Fruit fly (Drosophila melanogaster): ENCODE results near the gene Rph.

The Rph gene

DNA sequence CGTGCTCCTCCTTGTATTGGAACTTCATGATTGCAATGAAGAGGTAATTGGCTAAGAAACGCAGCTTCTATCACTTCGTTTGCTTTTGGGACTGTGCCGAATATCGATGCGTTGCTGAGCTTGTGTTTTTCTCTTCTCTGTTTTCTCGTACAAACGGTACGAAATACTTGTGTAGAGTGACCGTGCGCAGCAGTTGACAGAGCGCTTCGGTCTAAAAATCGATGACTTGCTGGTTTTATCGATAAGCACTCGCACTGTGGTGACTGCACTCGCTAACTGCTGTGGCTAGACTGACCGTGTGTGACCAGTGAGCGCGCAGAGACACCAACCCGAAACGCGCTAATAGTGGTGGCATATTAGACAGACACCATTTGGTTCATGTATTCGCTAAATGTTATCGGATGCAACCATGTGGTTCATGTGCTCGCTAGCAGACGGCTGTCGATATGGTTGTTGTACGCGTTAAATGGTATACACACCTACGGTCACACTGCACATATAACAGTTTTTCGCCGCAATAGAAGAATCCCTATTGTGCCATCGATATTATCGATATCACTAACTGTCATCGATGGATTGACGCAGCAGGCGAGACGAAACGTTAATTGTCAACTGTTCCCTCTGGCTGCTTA lies 10.7 kb upstream of the Rph start, which contains the start of the genes Atg8a and BTBD9 (continued):
- TF ChIP-seq eyg (GFP tag; optimal IDR thresholded peaks at IDR 0.05) (no peak), Neu2 (GFP tag; optimal IDR thresholded peaks at IDR 0.05; ENCODE audit: borderline replicate concordance) (no peak), CG14014 (GFP tag; IDR thresholded peaks at IDR 0.05) (no peak), CkIIα-i1 (GFP tag; IDR thresholded peaks at IDR 0.05) (peak; percentile 34; the same call in 1 of the 2 replicates), cg (GFP tag; optimal IDR thresholded peaks at IDR 0.05) (no peak), CG18476 (GFP tag; optimal IDR thresholded peaks at IDR 0.05) (no peak), CG14710 (tag; optimal IDR thresholded peaks at IDR 0.05) (peak; percentile 83), H2.0 (GFP tag; IDR thresholded peaks at IDR 0.05) (peak; percentile 5; the same call in 1 of the 2 replicates), CG8281 (tag; optimal IDR thresholded peaks at IDR 0.05) (no peak), CG9932 (GFP tag; IDR thresholded peaks at IDR 0.05) (peak; percentile 66), ac (GFP tag; optimal IDR thresholded peaks at IDR 0.05) (no peak), CG15514 (GFP tag; optimal IDR thresholded peaks at IDR 0.05) (peak; percentile 88), CG3163 (GFP tag; optimal IDR thresholded peaks at IDR 0.05) (peak; percentile 69), Stat92E (GFP tag; optimal IDR thresholded peaks at IDR 0.05) (peak in 1 of 3 experiments; percentile 68), zen2 (GFP tag; IDR thresholded peaks at IDR 0.05; ENCODE audit: partially characterized antibody) (peak; percentile 75; the same call in 1 of the 3 replicates), rib (GFP tag; IDR thresholded peaks at IDR 0.05) (no peak), pzg (GFP tag; optimal IDR thresholded peaks at IDR 0.05) (peak; percentile 100), amos (GFP tag; IDR thresholded peaks at IDR 0.05; ENCODE audit: partially characterized antibody) (peak; percentile 79), bsh (GFP tag; optimal IDR thresholded peaks at IDR 0.05) (no peak), CG1832 (GFP tag; optimal IDR thresholded peaks at IDR 0.05) (no peak), CG12104 (GFP tag; optimal IDR thresholded peaks at IDR 0.05) (no peak), nerfin-1 (tag; optimal IDR thresholded peaks at IDR 0.05) (no peak), cato (GFP tag; optimal IDR thresholded peaks at IDR 0.05; ENCODE audit: borderline replicate concordance) (no peak), Hr51 (GFP tag; optimal IDR thresholded peaks at IDR 0.05) (no peak), CG12155 (GFP tag; optimal IDR thresholded peaks at IDR 0.05) (peak; percentile 49), CG13424 (tag; optimal IDR thresholded peaks at IDR 0.05) (peak; percentile 16), BtbVII (GFP tag; optimal IDR thresholded peaks at IDR 0.05) (peak; percentile 53), gce (GFP tag; IDR thresholded peaks at IDR 0.05) (no peak; the same call in 2 of the 3 replicates), Nf-YA (GFP tag; IDR thresholded peaks at IDR 0.05) (no peak), CG30403 (GFP tag; optimal IDR thresholded peaks at IDR 0.05) (peak; percentile 26), Lim3 (GFP tag; IDR thresholded peaks at IDR 0.05) (no peak), sc (optimal IDR thresholded peaks at IDR 0.05) (no peak), sc (GFP tag; optimal IDR thresholded peaks at IDR 0.05) (no peak), bowl (GFP tag; IDR thresholded peaks at IDR 0.05) (no peak), Doc3 (GFP tag; IDR thresholded peaks at IDR 0.05; ENCODE audit: partially characterized antibody) (peak; percentile 74), CG4282 (GFP tag; optimal IDR thresholded peaks at IDR 0.05) (peak; percentile 47), D (optimal IDR thresholded peaks at IDR 0.05) (no peak), D (GFP tag; optimal IDR thresholded peaks at IDR 0.05) (no peak), croc (GFP tag; conservative IDR thresholded peaks at IDR 0.05) (no peak), CG12744 (GFP tag; optimal IDR thresholded peaks at IDR 0.05) (peak; percentile 12), Dbx (GFP tag; IDR thresholded peaks at IDR 0.05) (peak; percentile 67; the same call in 2 of the 3 replicates), CG4730 (GFP tag; IDR thresholded peaks at IDR 0.05) (no peak), Fer2 (tag; optimal IDR thresholded peaks at IDR 0.05) (no peak), Mad (GFP tag; optimal IDR thresholded peaks at IDR 0.05) (peak; percentile 53), dmrt99B (tag; optimal IDR thresholded peaks at IDR 0.05) (no peak), her (GFP tag; optimal IDR thresholded peaks at IDR 0.05) (peak; percentile 58), esg (GFP tag; conservative IDR thresholded peaks at IDR 0.05) (no peak), Hr3 (GFP tag; optimal IDR thresholded peaks at IDR 0.05) (peak; percentile 0), Atf-2 (GFP tag; optimal IDR thresholded peaks at IDR 0.05) (no peak), fu2 (GFP tag; optimal IDR thresholded peaks at IDR 0.05) (peak; percentile 42)

All from whole organism, embryonic.